Fruit fly (Drosophila melanogaster): Measurements from ENCODE around the gene Atg17.

The Atg17 gene

dm6 chr3R:5671265-5671663, 1.8 kb downstream of the Atg17 start (continued):
- no peak for TF ChIP-seq CG34406 (GFP tag; optimal IDR thresholded peaks at IDR 0.05)
- no peak for TF ChIP-seq achi (GFP tag; optimal IDR thresholded peaks at IDR 0.05)
- no peak for TF ChIP-seq Gug (GFP tag; IDR thresholded peaks at IDR 0.05)
- peak; percentile 6 for TF ChIP-seq Eip75B (GFP tag; optimal IDR thresholded peaks at IDR 0.05)
- TF ChIP-seq fd59A (GFP tag; optimal IDR thresholded peaks at IDR 0.05) = no peak
- TF ChIP-seq eg (GFP tag; IDR thresholded peaks at IDR 0.05) = no peak
- TF ChIP-seq CG9139 (GFP tag; optimal IDR thresholded peaks at IDR 0.05) = no peak
- TF ChIP-seq CG6163 (GFP tag; IDR thresholded peaks at IDR 0.05) = no peak; the same call in 2 of the 3 replicates
- peak; percentile 26 for TF ChIP-seq Lpt (GFP tag; optimal IDR thresholded peaks at IDR 0.05)
- TF ChIP-seq fd85E (GFP tag; optimal IDR thresholded peaks at IDR 0.05) = no peak
- no peak for TF ChIP-seq Hr4 (GFP tag; optimal IDR thresholded peaks at IDR 0.05)
- TF ChIP-seq cyc (GFP tag; optimal IDR thresholded peaks at IDR 0.05) = no peak

dm6 chr3R:5671795-5672657, 2.5 kb downstream of the Atg17 start:
- TF ChIP-seq eg (GFP tag; IDR thresholded peaks at IDR 0.05) (no peak), vri (GFP tag; optimal IDR thresholded peaks at IDR 0.05) (peak; percentile 55), svp (GFP tag) (peak; percentile 69), CG15336 (GFP tag; IDR thresholded peaks at IDR 0.05) (no peak), spab (GFP tag; optimal IDR thresholded peaks at IDR 0.05) (no peak)

- TF ChIP-seq CG8119 (GFP tag; IDR thresholded peaks at IDR 0.05) (0 out of 3 replicates have a peak, but pooled peaks have one; percentile 17), CG31627 (GFP tag; optimal IDR thresholded peaks at IDR 0.05) (no peak), CG10669 (GFP tag; optimal IDR thresholded peaks at IDR 0.05) (no peak), CG15336 (GFP tag; IDR thresholded peaks at IDR 0.05) (peak; percentile 42; the same call in 1 of the 2 replicates), eg (GFP tag; IDR thresholded peaks at IDR 0.05) (peak; percentile 43; the same call in 1 of the 3 replicates), topi (GFP tag; optimal IDR thresholded peaks at IDR 0.05) (peak; percentile 8), achi (GFP tag; optimal IDR thresholded peaks at IDR 0.05) (no peak), lz (GFP tag; optimal IDR thresholded peaks at IDR 0.05) (no peak), fkh (GFP tag; optimal IDR thresholded peaks at IDR 0.05) (peak; percentile 100), CG6163 (GFP tag; IDR thresholded peaks at IDR 0.05) (peak; percentile 60; the same call in 1 of the 3 replicates), CG3032 (tag; optimal IDR thresholded peaks at IDR 0.05) (no peak), Eip78C (GFP tag) (peak; percentile 88), CG6276 (GFP tag; optimal IDR thresholded peaks at IDR 0.05) (peak; percentile 44), CG8632 (GFP tag; optimal IDR thresholded peaks at IDR 0.05) (peak; percentile 20), dsx (GFP tag; optimal IDR thresholded peaks at IDR 0.05; ENCODE audit: poor library complexity, severe bottlenecking) (no peak), CG16779 (tag; optimal IDR thresholded peaks at IDR 0.05) (peak; percentile 70), Sox14 (GFP tag; optimal IDR thresholded peaks at IDR 0.05) (peak; percentile 52), Eip75B (GFP tag; optimal IDR thresholded peaks at IDR 0.05) (peak; percentile 19), spab (GFP tag; optimal IDR thresholded peaks at IDR 0.05) (no peak), CG1621 (tag; optimal IDR thresholded peaks at IDR 0.05) (no peak), Eip93F (GFP tag; optimal IDR thresholded peaks at IDR 0.05) (peak; percentile 13), net (GFP tag; optimal IDR thresholded peaks at IDR 0.05) (peak; percentile 47), fd85E (GFP tag; optimal IDR thresholded peaks at IDR 0.05) (peak; percentile 35)
These were observed 3.2 kb downstream of the Atg17 start for dm6 chr3R:5672658-5673217.

- TF ChIP-seq CG32006 (GFP tag; optimal IDR thresholded peaks at IDR 0.05) (peak; percentile 57), Hr4 (GFP tag; optimal IDR thresholded peaks at IDR 0.05) (peak; percentile 47), Blimp-1 (GFP tag; optimal IDR thresholded peaks at IDR 0.05) (no peak), CG15336 (GFP tag; IDR thresholded peaks at IDR 0.05) (peak; percentile 72), CG8119 (GFP tag; IDR thresholded peaks at IDR 0.05) (peak; percentile 30; the same call in 1 of the 3 replicates), CG11762 (GFP tag; optimal IDR thresholded peaks at IDR 0.05; ENCODE audit: insufficient read depth) (no peak), Eip78C (GFP tag) (peak; percentile 52)
These were observed 12.7 kb downstream of the Atg17 start for dm6 chr3R:5682238-5682637.
